Worm (Caenorhabditis elegans) whole organism, L1 larva: ENCODE data around the gene helq-1.

Experiments
- ama-1 ChIP-seq: fragments of 150-350 bp; optimal IDR thresholded peaks from 2 replicates; lab custom pipeline; 2014
- fkh-10 ChIP-seq: sonication (generic microtip); optimal IDR thresholded peaks from 2 replicates; lab custom pipeline; 2017; ENCODE audit warnings: missing biosample characterization, missing genetic modification reagents, missing genetic modification characterization
- mdl-1 ChIP-seq, 2 experiments: fragments of 150-350 bp; optimal IDR thresholded peaks; 2 replicates each; lab custom pipeline; 2014 to 2017; ENCODE audit warnings: missing biosample characterization in 2 of 2, missing genetic modification characterization in 2 of 2, inconsistent platforms in 1 of 2
- pqm-1 ChIP-seq: sonication (generic microtip); optimal IDR thresholded peaks from 3 replicates; lab custom pipeline; 2017; ENCODE audit warnings: missing biosample characterization, missing genetic modification characterization
- swsn-7 ChIP-seq: sonication (generic microtip); optimal IDR thresholded peaks from 2 replicates; lab custom pipeline; 2016; ENCODE audit warnings: missing genetic modification characterization, missing compliant biosample characterization
- zag-1 ChIP-seq: fragments of 150-350 bp; optimal IDR thresholded peaks from 2 replicates; lab custom pipeline; 2014; ENCODE audit warnings: missing biosample characterization, missing genetic modification characterization
- ztf-11 ChIP-seq, 2 experiments: sonication (generic microtip); optimal IDR thresholded peaks; 2 replicates each; lab custom pipeline; 2016 to 2017; ENCODE audit warnings: missing genetic modification characterization in 2 of 2, missing biosample characterization in 1 of 2, missing compliant biosample characterization in 1 of 2

DNA sequence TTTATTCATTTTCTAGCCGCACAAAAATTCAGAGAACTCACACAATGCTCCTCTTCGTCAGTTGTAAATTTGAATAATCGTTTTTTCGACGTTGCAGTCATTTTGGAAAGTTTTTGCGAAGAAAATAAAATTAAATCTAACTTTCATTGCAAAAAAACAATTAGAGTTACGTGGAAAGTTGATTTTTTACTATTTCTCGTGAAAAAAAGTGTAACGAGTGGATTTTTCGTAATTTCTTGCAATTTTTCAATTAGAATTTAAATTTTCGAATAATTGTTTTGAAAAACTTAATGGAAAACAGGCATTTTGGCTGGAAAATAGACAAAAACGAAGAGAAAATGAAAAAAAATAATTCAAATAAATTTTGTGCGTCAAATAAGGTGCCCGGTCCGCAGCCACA lies 11.8 kb upstream of the helq-1 start, which contains the start of gene Y55B1AR.2:
- no peak for TF ChIP-seq swsn-7
- no peak for TF ChIP-seq pqm-1 (tag; lab: Kevin White, UChicago)
- no peak for TF ChIP-seq ztf-11 (tag; optimal IDR thresholded peaks at IDR 0.05; lab: Kevin White, UChicago)
- no peak for TF ChIP-seq mdl-1 (tag; optimal IDR thresholded peaks at IDR 0.05; lab: Kevin White, UChicago)
- no peak for TF ChIP-seq zag-1 (tag; lab: Kevin White, UChicago)
- TF ChIP-seq ama-1 (lab: Kevin White, UChicago) = no peak
- no peak for TF ChIP-seq fkh-10 (GFP tag; lab: Kevin White, UChicago)
